Fruit fly (Drosophila melanogaster) whole organism, embryonic: Measurements from ENCODE around the gene CG10254.

Experiments
- B-H1 ChIP-seq: fragments of 200-800 bp; sonication (Bioruptor generic); IDR thresholded peaks from 3 replicates; pipeline ENCODE4 v1.3.6; 2022; ENCODE audit warnings: missing biosample characterization, missing genetic modification characterization
- CG10147 ChIP-seq: fragments of 200-800 bp; sonication (Bioruptor generic); optimal IDR thresholded peaks from 2 replicates; lab custom pipeline; 2019; ENCODE audit warnings: missing biosample characterization, mild to moderate bottlenecking, missing genetic modification characterization, moderate library complexity
- CG10274 ChIP-seq: fragments of 200-800 bp; sonication (Bioruptor generic); optimal IDR thresholded peaks from 3 replicates; lab custom pipeline; 2017; ENCODE audit warnings: missing biosample characterization, mild to moderate bottlenecking, missing genetic modification characterization
- CG10565 ChIP-seq: fragments of 200-800 bp; sonication (Bioruptor generic); optimal IDR thresholded peaks from 3 replicates; lab custom pipeline; 2016; ENCODE audit warnings: missing biosample characterization, mild to moderate bottlenecking, missing genetic modification characterization
- CG14441 ChIP-seq: fragments of 200-800 bp; sonication (Bioruptor generic); IDR thresholded peaks from 2 replicates; pipeline ENCODE4 v1.3.6; 2022; ENCODE audit warnings: missing biosample characterization, missing genetic modification characterization
- CG15011 ChIP-seq: fragments of 200-800 bp; sonication (Bioruptor generic); optimal IDR thresholded peaks from 3 replicates; lab custom pipeline; 2018; ENCODE audit warnings: missing biosample characterization, mild to moderate bottlenecking, missing genetic modification characterization
- CG1602 ChIP-seq: fragments of 200-800 bp; sonication (Bioruptor generic); optimal IDR thresholded peaks from 3 replicates; lab custom pipeline; 2016; ENCODE audit warnings: missing biosample characterization, missing genetic modification characterization
- CG17612 ChIP-seq: fragments of 200-800 bp; sonication (Bioruptor generic); IDR thresholded peaks from 2 replicates; pipeline ENCODE4 v1.3.6; 2022; ENCODE audit warnings: missing biosample characterization, missing genetic modification characterization
- CG30403 ChIP-seq: fragments of 200-800 bp; sonication (Bioruptor generic); optimal IDR thresholded peaks from 3 replicates; lab custom pipeline; 2016; ENCODE audit warnings: missing biosample characterization, missing genetic modification characterization
- CG3281 ChIP-seq: fragments of 200-800 bp; sonication (Bioruptor generic); optimal IDR thresholded peaks from 3 replicates; lab custom pipeline; 2017; ENCODE audit warnings: missing biosample characterization, mild to moderate bottlenecking, missing genetic modification characterization
- CG34422 ChIP-seq: fragments of 200-800 bp; sonication (Bioruptor generic); IDR thresholded peaks from 3 replicates; pipeline ENCODE4 v1.3.6; 2022; ENCODE audit warnings: missing biosample characterization, missing genetic modification characterization
- CG42726 ChIP-seq: fragments of 200-800 bp; sonication (Bioruptor generic); IDR thresholded peaks from 2 replicates; pipeline ENCODE4 v1.3.6; 2022; ENCODE audit warnings: missing biosample characterization, missing genetic modification characterization; ENCODE audit not compliant: partially characterized antibody
- CG6683 ChIP-seq: fragments of 200-800 bp; sonication (Bioruptor generic); optimal IDR thresholded peaks from 2 replicates; lab custom pipeline; 2017; ENCODE audit warnings: missing biosample characterization, mild to moderate bottlenecking, missing genetic modification characterization, missing genetic modification reagents
- CG6854 ChIP-seq: fragments of 200-800 bp; sonication (Bioruptor generic); optimal IDR thresholded peaks from 3 replicates; lab custom pipeline; 2017; ENCODE audit warnings: missing biosample characterization, mild to moderate bottlenecking, missing genetic modification characterization
- CG9817 ChIP-seq: fragments of 200-800 bp; sonication (Bioruptor generic); optimal IDR thresholded peaks from 2 replicates; lab custom pipeline; 2018; ENCODE audit warnings: missing biosample characterization, mild to moderate bottlenecking, missing genetic modification characterization, moderate library complexity
- D ChIP-seq, 2 experiments: fragments of 200-800 bp in 1 of 2; fragments of >200 bp in 1 of 2; sonication (Bioruptor generic) in 1 of 2; optimal IDR thresholded peaks; 2 replicates in 1 of 2; 3 replicates in 1 of 2; lab custom pipeline; 2017; ENCODE audit warnings: mild to moderate bottlenecking in 1 of 2, missing biosample characterization in 1 of 2, missing genetic modification characterization in 1 of 2, missing genetic modification reagents in 1 of 2
- Ets65A ChIP-seq: fragments of 200-800 bp; sonication (Bioruptor generic); peaks from one replicate; lab custom pipeline; 2016; ENCODE audit warnings: missing biosample characterization, missing genetic modification characterization
- Gsc ChIP-seq: fragments of 200-800 bp; sonication (Bioruptor generic); IDR thresholded peaks from 2 replicates; pipeline ENCODE4 v1.3.6; 2022; ENCODE audit warnings: missing biosample characterization, missing genetic modification characterization
- HLH3B ChIP-seq: fragments of 200-800 bp; sonication (Bioruptor generic); IDR thresholded peaks from 2 replicates; pipeline ENCODE4 v1.3.6; 2022; ENCODE audit warnings: missing biosample characterization, missing genetic modification characterization
- Hr3 ChIP-seq: fragments of 200-800 bp; sonication (Bioruptor generic); optimal IDR thresholded peaks from 3 replicates; lab custom pipeline; 2016; ENCODE audit warnings: missing biosample characterization, missing genetic modification characterization
- Hr51 ChIP-seq, 2 experiments: fragments of 200-800 bp; sonication (Bioruptor generic); optimal IDR thresholded peaks; 2 replicates in 1 of 2; 3 replicates in 1 of 2; lab custom pipeline; 2016 to 2018; ENCODE audit warnings: missing biosample characterization in 2 of 2, missing genetic modification characterization in 2 of 2, mild to moderate bottlenecking in 1 of 2, moderate library complexity in 1 of 2
- MESR4 ChIP-seq: fragments of 200-800 bp; sonication (Bioruptor generic); optimal IDR thresholded peaks from 2 replicates; lab custom pipeline; 2018; ENCODE audit warnings: missing biosample characterization, mild to moderate bottlenecking, missing genetic modification characterization, moderate library complexity
- NK7.1 ChIP-seq: fragments of 200-800 bp; sonication (Bioruptor generic); optimal IDR thresholded peaks from 3 replicates; lab custom pipeline; 2016; ENCODE audit warnings: missing biosample characterization, missing genetic modification characterization
- Neu2 ChIP-seq: fragments of 200-800 bp; sonication (Bioruptor generic); optimal IDR thresholded peaks from 3 replicates; lab custom pipeline; 2016; ENCODE audit warnings: missing biosample characterization, missing genetic modification characterization, borderline replicate concordance
- Oaz ChIP-seq: fragments of 200-800 bp; sonication (Bioruptor generic); IDR thresholded peaks from 2 replicates; pipeline ENCODE4 v1.3.6; 2022; ENCODE audit warnings: missing biosample characterization, missing genetic modification characterization
- Ptx1 ChIP-seq: fragments of 200-800 bp; sonication (Bioruptor generic); IDR thresholded peaks from 2 replicates; pipeline ENCODE4 v1.3.6; 2022; ENCODE audit warnings: missing biosample characterization, missing genetic modification characterization
- Scr ChIP-seq: fragments of 200-800 bp; sonication (Bioruptor generic); IDR thresholded peaks from 2 replicates; pipeline ENCODE4 v1.3.6; 2022; ENCODE audit warnings: missing biosample characterization, missing genetic modification characterization; ENCODE audit not compliant: partially characterized antibody
- Side ChIP-seq: fragments of 200-800 bp; sonication (Bioruptor generic); optimal IDR thresholded peaks from 2 replicates; lab custom pipeline; 2016; ENCODE audit warnings: missing biosample characterization, missing genetic modification characterization
- Sry-β ChIP-seq: fragments of 200-800 bp; sonication (Bioruptor generic); optimal IDR thresholded peaks from 2 replicates; lab custom pipeline; 2018; ENCODE audit warnings: missing biosample characterization, mild to moderate bottlenecking, missing genetic modification characterization, moderate library complexity
- Taf1 ChIP-seq: fragments of 200-800 bp; sonication (Bioruptor generic); IDR thresholded peaks from 2 replicates; pipeline ENCODE4 v1.3.6; 2022; ENCODE audit warnings: missing biosample characterization, missing genetic modification characterization
- ash1 ChIP-seq: fragments of 200-800 bp; sonication (Bioruptor generic); optimal IDR thresholded peaks from 2 replicates; lab custom pipeline; 2018; ENCODE audit warnings: missing biosample characterization, mild to moderate bottlenecking, missing genetic modification characterization
- bigmax ChIP-seq: fragments of 200-800 bp; sonication (Bioruptor generic); optimal IDR thresholded peaks from 2 replicates; lab custom pipeline; 2018; ENCODE audit warnings: missing biosample characterization, mild to moderate bottlenecking, missing genetic modification characterization
- br ChIP-seq: fragments of >200 bp; optimal IDR thresholded peaks from 2 replicates; lab custom pipeline; 2017
- bsh ChIP-seq, 2 experiments: fragments of 200-800 bp; sonication (Bioruptor generic); optimal IDR thresholded peaks; 2 replicates each; lab custom pipeline; 2017 to 2018; ENCODE audit warnings: mild to moderate bottlenecking in 2 of 2, missing biosample characterization in 2 of 2, missing genetic modification characterization in 2 of 2, moderate library complexity in 1 of 2
- caup ChIP-seq: fragments of 200-800 bp; sonication (Bioruptor generic); optimal IDR thresholded peaks from 3 replicates; lab custom pipeline; 2017; ENCODE audit warnings: missing biosample characterization, mild to moderate bottlenecking, missing genetic modification characterization, moderate library complexity; ENCODE audit not compliant: severe bottlenecking
- emc ChIP-seq: fragments of 200-800 bp; sonication (Bioruptor generic); optimal IDR thresholded peaks from 2 replicates; lab custom pipeline; 2016; ENCODE audit warnings: missing biosample characterization, missing genetic modification characterization
- eve ChIP-seq, 2 experiments: fragments of >200 bp; optimal IDR thresholded peaks; 2 replicates each; lab custom pipeline; 2017; ENCODE audit warnings: missing biosample characterization in 2 of 2, missing genetic modification characterization in 2 of 2
- eyg ChIP-seq: fragments of 200-800 bp; sonication (Bioruptor generic); optimal IDR thresholded peaks from 3 replicates; lab custom pipeline; 2016; ENCODE audit warnings: missing biosample characterization, missing genetic modification characterization
- gfzf ChIP-seq: fragments of 200-800 bp; sonication (Bioruptor generic); optimal IDR thresholded peaks from 2 replicates; lab custom pipeline; 2016; ENCODE audit warnings: missing biosample characterization, mild to moderate bottlenecking, missing genetic modification characterization, moderate library complexity
- odd ChIP-seq: fragments of 200-800 bp; sonication (Bioruptor generic); optimal IDR thresholded peaks from 2 replicates; lab custom pipeline; 2017; ENCODE audit warnings: missing biosample characterization, mild to moderate bottlenecking, missing genetic modification characterization
- phol ChIP-seq: fragments of 200-800 bp; sonication (Bioruptor generic); optimal IDR thresholded peaks from 3 replicates; lab custom pipeline; 2018; ENCODE audit warnings: missing biosample characterization, mild to moderate bottlenecking, missing genetic modification characterization, moderate library complexity
- prd ChIP-seq, 3 experiments: fragments of >200 bp in 2 of 3; fragments of 200-800 bp in 1 of 3; sonication (Bioruptor generic) in 1 of 3; optimal IDR thresholded peaks in 2 of 3; IDR thresholded peaks in 1 of 3; 2 replicates in 2 of 3; 3 replicates in 1 of 3; pipeline versions ENCODE4 v1.3.6 to Lab custom; 2017 to 2022; ENCODE audit warnings: missing biosample characterization in 1 of 3, missing genetic modification characterization in 1 of 3
- pzg ChIP-seq: fragments of 200-800 bp; sonication (Bioruptor generic); optimal IDR thresholded peaks from 3 replicates; lab custom pipeline; 2018; ENCODE audit warnings: missing biosample characterization, mild to moderate bottlenecking, missing genetic modification characterization, moderate library complexity
- sc ChIP-seq, 3 experiments: fragments of >200 bp in 2 of 3; fragments of 200-800 bp in 1 of 3; sonication (Bioruptor generic) in 1 of 3; optimal IDR thresholded peaks; 2 replicates in 2 of 3; 3 replicates in 1 of 3; lab custom pipeline; 2017; ENCODE audit warnings: mild to moderate bottlenecking in 1 of 3, missing biosample characterization in 1 of 3, missing genetic modification characterization in 1 of 3, missing genetic modification reagents in 1 of 3
- sug ChIP-seq: fragments of 200-800 bp; optimal IDR thresholded peaks from 2 replicates; lab custom pipeline; 2019; ENCODE audit warnings: missing biosample characterization, mild to moderate bottlenecking, missing genetic modification characterization, moderate library complexity
- usp ChIP-seq: fragments of >200 bp; optimal IDR thresholded peaks from 2 replicates; lab custom pipeline; 2017; ENCODE audit warnings: missing biosample characterization, missing genetic modification characterization
- zen ChIP-seq: fragments of 200-800 bp; sonication (Bioruptor generic); optimal IDR thresholded peaks from 3 replicates; lab custom pipeline; 2018; ENCODE audit warnings: missing biosample characterization, mild to moderate bottlenecking, missing genetic modification characterization, moderate library complexity

Gene CG10254

DNA sequence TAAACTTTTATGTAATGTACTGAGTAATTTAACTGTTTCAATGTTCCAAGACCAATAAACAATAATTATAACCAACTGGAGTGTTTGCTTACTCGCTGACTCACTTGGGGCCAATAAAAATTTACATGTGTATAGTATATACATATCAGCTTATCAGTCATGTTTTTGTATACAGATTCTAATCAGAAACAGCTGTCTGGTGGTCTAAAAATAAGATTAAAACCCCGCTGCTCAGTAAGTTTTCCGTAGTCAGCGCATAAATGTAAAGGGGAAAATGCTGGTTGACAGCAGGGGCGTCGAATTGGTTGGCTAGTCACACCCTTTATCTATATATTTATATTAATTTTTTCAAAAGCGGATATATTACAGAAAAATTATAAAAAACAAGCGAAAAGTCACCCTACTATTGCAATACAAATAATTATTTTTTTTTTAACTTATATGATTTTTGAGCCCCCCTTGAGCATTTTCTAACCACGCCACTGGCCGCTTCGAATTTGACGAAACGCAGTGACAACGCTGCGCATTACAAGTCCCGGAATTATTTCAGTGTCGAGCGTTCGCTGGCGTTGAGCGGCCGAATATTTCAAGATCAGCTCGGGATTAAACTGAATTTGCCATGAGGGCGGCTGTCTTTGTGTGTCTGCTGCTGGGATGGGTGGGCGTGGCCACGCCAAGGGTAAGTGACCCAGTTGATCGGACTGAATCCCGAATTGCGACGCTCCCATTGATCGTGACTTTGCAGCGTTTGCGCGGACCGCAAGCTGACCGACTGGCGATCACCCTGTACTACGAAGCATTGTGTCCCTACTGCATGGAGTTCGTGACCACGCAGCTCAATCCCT, 16.2 kb downstream of the CG10254 start, which contains the start of gene GILT2 (continued):
- no peak for TF ChIP-seq br (lab: Kevin White, UChicago)
- TF ChIP-seq NK7.1 (GFP tag; lab: Kevin White, UChicago): peak; percentile 18
- peak; percentile 91 for TF ChIP-seq CG6854 (GFP tag; lab: Kevin White, UChicago)
- peak; percentile 9 for TF ChIP-seq Sry-β (GFP tag; lab: Kevin White, UChicago)
- no peak for TF ChIP-seq emc (GFP tag; lab: Kevin White, UChicago)
- no peak for TF ChIP-seq CG42726
- TF ChIP-seq D (optimal IDR thresholded peaks at IDR 0.05; lab: Kevin White, UChicago): no peak
- peak; percentile 89 for TF ChIP-seq D (GFP tag; optimal IDR thresholded peaks at IDR 0.05; lab: Kevin White, UChicago)
- peak; percentile 1 for TF ChIP-seq Ets65A (GFP tag; lab: Kevin White, UChicago)
- TF ChIP-seq sc (optimal IDR thresholded peaks at IDR 0.05; lab: Kevin White, UChicago): no peak
- TF ChIP-seq sc (GFP tag; optimal IDR thresholded peaks at IDR 0.05; lab: Kevin White, UChicago): peak; percentile 80
- peak; percentile 85 for TF ChIP-seq CG1602 (GFP tag; lab: Kevin White, UChicago)
- peak; percentile 73; the same call in 1 of the 2 replicates for TF ChIP-seq CG17612
- TF ChIP-seq bsh (GFP tag; optimal IDR thresholded peaks at IDR 0.05; lab: Kevin White, UChicago): peak in 1 of 2 experiments; percentile 94
- TF ChIP-seq pzg (GFP tag; lab: Kevin White, UChicago): no peak
- peak; percentile 37 for TF ChIP-seq CG10565 (GFP tag; lab: Kevin White, UChicago)
- peak; percentile 78 for TF ChIP-seq B-H1 (GFP tag; lab: Robert Waterston, UW)
- peak; percentile 93 for TF ChIP-seq zen (tag; lab: Kevin White, UChicago)
- peak; percentile 94 for TF ChIP-seq CG3281 (GFP tag; lab: Kevin White, UChicago)
- TF ChIP-seq bigmax: no peak
- TF ChIP-seq ash1 (GFP tag; lab: Kevin White, UChicago): no peak
- TF ChIP-seq CG10274 (GFP tag; lab: Kevin White, UChicago): peak; percentile 67
- peak; percentile 93 for TF ChIP-seq caup (GFP tag; lab: Kevin White, UChicago)
- TF ChIP-seq Oaz (GFP tag; lab: Robert Waterston, UW): peak; percentile 82
- TF ChIP-seq Neu2 (GFP tag; lab: Kevin White, UChicago): no peak
- peak; percentile 78 to 95 for TF ChIP-seq Hr51 (GFP tag; optimal IDR thresholded peaks at IDR 0.05; lab: Kevin White, UChicago)
- peak; percentile 88 for TF ChIP-seq CG6683 (GFP tag; lab: Kevin White, UChicago)
- peak; percentile 29 for TF ChIP-seq eyg
- peak; percentile 95 for TF ChIP-seq Ptx1 (GFP tag; lab: Robert Waterston, UW)
- TF ChIP-seq Taf1 (GFP tag; lab: Robert Waterston, UW): peak; percentile 72
- peak; percentile 80 for TF ChIP-seq CG9817
- TF ChIP-seq odd (GFP tag; lab: Kevin White, UChicago): peak; percentile 89
- TF ChIP-seq eve (GFP tag; optimal IDR thresholded peaks at IDR 0.05; lab: Kevin White, UChicago): no peak
- TF ChIP-seq prd (optimal IDR thresholded peaks at IDR 0.05; lab: Kevin White, UChicago): no peak
- peak; percentile 95 for TF ChIP-seq prd (GFP tag; IDR thresholded peaks at IDR 0.05; lab: Robert Waterston, UW)
- peak; percentile 91 for TF ChIP-seq HLH3B
- no peak for TF ChIP-seq Scr
- TF ChIP-seq phol (tag; lab: Kevin White, UChicago): peak; percentile 93
- peak; percentile 93 for TF ChIP-seq CG14441 (GFP tag; lab: Robert Waterston, UW)
- TF ChIP-seq CG10147 (GFP tag; lab: Kevin White, UChicago): peak; percentile 90
- TF ChIP-seq sug (tag; lab: Kevin White, UChicago): peak; percentile 88
- TF ChIP-seq CG15011 (GFP tag; lab: Kevin White, UChicago): peak; percentile 88
- peak; percentile 12 for TF ChIP-seq MESR4 (GFP tag; lab: Kevin White, UChicago)
- peak; percentile 88 for TF ChIP-seq CG30403 (GFP tag; lab: Kevin White, UChicago)
- no peak for TF ChIP-seq usp
- peak; percentile 14 for TF ChIP-seq Side (GFP tag; lab: Kevin White, UChicago)
- no peak for TF ChIP-seq gfzf (GFP tag; lab: Kevin White, UChicago)
- peak; percentile 63 for TF ChIP-seq Gsc (GFP tag; lab: Robert Waterston, UW)
- peak; percentile 89 for TF ChIP-seq Hr3 (GFP tag; lab: Kevin White, UChicago)
- TF ChIP-seq CG34422 (GFP tag; lab: Robert Waterston, UW): peak; percentile 91
